Fruit fly (Drosophila melanogaster) S2 (cell line): ENCODE measurements around the gene sunn.

ENCODE experiments used
- CG8478 ChIP-seq: fragments of >200 bp; optimal IDR thresholded peaks from 2 replicates; lab custom pipeline; 2018
- CTCF ChIP-seq, 2 experiments: fragments of >200 bp; optimal IDR thresholded peaks; 2 replicates each; lab custom pipeline; 2018

dm6 chr3L:11716347-11716746 is 11.8 kb upstream of the sunn start:
- TF ChIP-seq CTCF (optimal IDR thresholded peaks at IDR 0.05; lab: Kevin White, UChicago), result no peak
- no peak for TF ChIP-seq CG8478 (lab: Kevin White, UChicago)
